Worm (Caenorhabditis elegans) whole organism, L3 larva: ENCODE results near the gene F35E8.2.

Experiments
- fos-1 ChIP-seq: fragments of 150-350 bp; optimal IDR thresholded peaks from 2 replicates; lab custom pipeline; 2014; ENCODE audit warnings: missing biosample characterization, missing genetic modification characterization
- pqm-1 ChIP-seq: fragments of 150-350 bp; optimal IDR thresholded peaks from 2 replicates; lab custom pipeline; 2017; ENCODE audit warnings: missing biosample characterization, missing genetic modification characterization, inconsistent platforms
- snpc-4 ChIP-seq: fragments of 150-350 bp; optimal IDR thresholded peaks from 2 replicates; lab custom pipeline; 2014; ENCODE audit warnings: missing biosample characterization, missing genetic modification characterization
- ztf-4 ChIP-seq: fragments of 150-350 bp; optimal IDR thresholded peaks from 2 replicates; lab custom pipeline; 2014; ENCODE audit warnings: missing biosample characterization, missing genetic modification characterization

DNA sequence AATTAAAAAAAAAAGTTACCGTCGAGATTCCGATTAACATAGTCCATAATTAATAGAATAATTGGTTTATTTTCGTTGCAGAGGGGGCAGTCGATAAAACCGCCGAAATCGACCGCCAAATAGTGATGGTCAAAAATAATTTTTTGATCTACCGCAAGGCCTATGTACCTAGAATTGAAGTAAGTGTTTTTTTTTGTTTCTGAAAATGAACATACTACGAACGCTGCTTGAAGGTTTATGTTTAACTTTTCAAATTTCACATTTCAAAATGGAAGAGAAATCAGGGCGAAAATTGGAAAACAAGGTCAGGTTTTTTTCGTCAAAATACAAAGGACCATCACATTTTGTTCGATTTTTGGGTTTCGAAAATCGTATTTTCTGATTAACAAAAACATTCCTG lies 22.9 kb downstream of the F35E8.2 start, which contains the start of gene pzf-1:
- TF ChIP-seq ztf-4 (tag; lab: Kevin White, UChicago), result no peak
- no peak for TF ChIP-seq snpc-4
- no peak for TF ChIP-seq fos-1
- no peak for TF ChIP-seq pqm-1 (tag; lab: Kevin White, UChicago)
